Worm (Caenorhabditis elegans): Measurements from ENCODE around the gene pfd-4.

The pfd-4 gene

DNA sequence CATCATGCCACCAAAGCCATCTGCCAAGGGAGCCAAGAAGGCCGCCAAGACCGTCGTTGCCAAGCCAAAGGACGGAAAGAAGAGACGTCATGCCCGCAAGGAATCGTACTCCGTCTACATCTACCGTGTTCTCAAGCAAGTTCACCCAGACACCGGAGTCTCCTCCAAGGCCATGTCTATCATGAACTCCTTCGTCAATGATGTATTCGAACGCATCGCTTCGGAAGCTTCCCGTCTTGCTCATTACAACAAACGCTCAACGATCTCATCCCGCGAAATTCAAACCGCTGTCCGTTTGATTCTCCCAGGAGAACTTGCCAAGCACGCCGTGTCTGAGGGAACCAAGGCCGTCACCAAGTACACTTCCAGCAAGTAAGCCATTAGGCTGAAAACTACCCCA is 9.7 kb downstream of the pfd-4 start, which contains the start of gene his-48:
his-48 (plus strand) TSS at position 5 of the 400 bp plus-strand sequence.
- TF ChIP-seq lim-7 (GFP tag; IDR thresholded peaks at IDR 0.05) (peak; percentile 56; the same call in 1 of the 2 replicates), lin-38 (GFP tag; IDR thresholded peaks at IDR 0.05) (peak; percentile 39; the same call in 1 of the 2 replicates)

DNA sequence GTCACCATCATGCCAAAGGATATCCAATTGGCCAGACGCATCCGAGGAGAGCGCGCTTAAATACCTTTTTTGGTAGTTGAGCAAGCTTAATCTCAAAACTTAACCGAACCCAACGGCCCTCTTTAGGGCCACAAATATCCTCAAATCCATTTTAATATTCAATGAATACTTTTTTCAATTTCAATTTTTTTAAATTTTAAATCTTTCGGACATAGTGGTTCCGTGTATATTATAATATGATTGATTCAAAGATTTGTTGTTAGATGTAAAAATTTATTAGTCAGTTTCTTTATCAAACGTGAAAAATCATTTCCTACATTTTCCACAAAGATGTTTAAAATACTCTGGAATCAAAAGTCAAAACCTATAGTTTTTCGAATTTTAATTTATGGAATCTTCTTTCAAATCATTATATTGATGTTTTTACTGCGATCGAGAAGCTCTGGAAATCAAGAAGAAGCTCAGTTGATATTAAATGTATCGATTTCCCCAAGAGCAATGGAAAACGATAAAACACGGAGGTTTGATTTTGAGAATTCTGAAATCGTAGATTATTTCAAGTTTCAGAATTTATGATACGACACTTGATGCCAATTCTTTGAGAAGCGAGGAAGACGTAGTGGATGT is 12.0 kb downstream of the pfd-4 start, which contains the start of gene B0035.21:
B0035.21 (plus strand) TSS at position 322 of the 627 bp plus-strand sequence.
- no peak for TF ChIP-seq tag-97 (GFP tag; IDR thresholded peaks at IDR 0.05)
- TF ChIP-seq lin-38 (GFP tag; IDR thresholded peaks at IDR 0.05): peak; percentile 46
- 0 out of 2 replicates have a peak, but pooled peaks have one; percentile 17 for TF ChIP-seq T26A8.4 (GFP tag; IDR thresholded peaks at IDR 0.05)
- TF ChIP-seq tra-1 (GFP tag; IDR thresholded peaks at IDR 0.05): no peak
- TF ChIP-seq lim-7 (GFP tag; IDR thresholded peaks at IDR 0.05): no peak
- TF ChIP-seq daf-12 (tag; optimal IDR thresholded peaks at IDR 0.05): no peak
- TF ChIP-seq Y105C5A.15 (GFP tag; IDR thresholded peaks at IDR 0.05): 0 out of 2 replicates have a peak, but pooled peaks have one; percentile 34
- peak; percentile 4 for TF ChIP-seq dve-1 (tag; optimal IDR thresholded peaks at IDR 0.05; ENCODE audit: insufficient read depth)
- TF ChIP-seq R02D3.7 (tag; optimal IDR thresholded peaks at IDR 0.05): no peak
- TF ChIP-seq pha-4 (GFP tag; IDR thresholded peaks at IDR 0.05): 0 out of 2 replicates have a peak, but pooled peaks have one; percentile 32
- TF ChIP-seq pha-4 (tag; optimal IDR thresholded peaks at IDR 0.05): no peak
- 0 out of 2 replicates have a peak, but pooled peaks have one; percentile 17 for TF ChIP-seq zfp-3 (GFP tag; conservative IDR thresholded peaks at IDR 0.05)
- TF ChIP-seq dmd-9 (GFP tag; IDR thresholded peaks at IDR 0.05): no peak
- TF ChIP-seq hlh-30 (tag; optimal IDR thresholded peaks at IDR 0.05; ENCODE audit: insufficient read depth): no peak
- 0 out of 2 replicates have a peak, but pooled peaks have one; percentile 48 for TF ChIP-seq F26F4.8 (GFP tag; conservative IDR thresholded peaks at IDR 0.05)
- no peak for TF ChIP-seq ZK337.2 (GFP tag; IDR thresholded peaks at IDR 0.05)

DNA sequence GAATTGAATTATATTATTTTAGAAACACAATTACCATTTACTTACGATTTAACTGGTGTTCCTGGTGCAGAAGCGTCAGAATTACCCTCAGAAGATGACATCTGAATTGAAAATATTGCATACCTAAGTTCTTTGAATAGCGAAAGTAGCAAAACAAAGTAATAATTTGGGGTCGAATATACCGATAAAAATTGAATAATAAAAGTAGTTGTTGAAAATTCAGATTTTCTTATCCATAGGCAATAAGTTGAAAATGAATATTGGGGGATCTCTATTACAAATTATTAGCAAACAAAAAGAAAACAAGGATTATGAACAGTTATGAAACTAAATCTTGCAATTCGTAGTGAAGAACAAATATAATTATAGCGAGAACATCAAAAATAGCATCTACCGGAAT is 14.3 kb downstream of the pfd-4 start, which contains the start of gene leo-1:
leo-1 (minus strand) TSS at position 101 of the 400 bp plus-strand sequence.
- TF ChIP-seq aha-1 (tag) (no peak), unc-62 (GFP tag; optimal IDR thresholded peaks at IDR 0.05 in 1 of 2) (peak in 1 of 2 experiments; percentile 55), unc-62 (tag; optimal IDR thresholded peaks at IDR 0.05) (no peak)

DNA sequence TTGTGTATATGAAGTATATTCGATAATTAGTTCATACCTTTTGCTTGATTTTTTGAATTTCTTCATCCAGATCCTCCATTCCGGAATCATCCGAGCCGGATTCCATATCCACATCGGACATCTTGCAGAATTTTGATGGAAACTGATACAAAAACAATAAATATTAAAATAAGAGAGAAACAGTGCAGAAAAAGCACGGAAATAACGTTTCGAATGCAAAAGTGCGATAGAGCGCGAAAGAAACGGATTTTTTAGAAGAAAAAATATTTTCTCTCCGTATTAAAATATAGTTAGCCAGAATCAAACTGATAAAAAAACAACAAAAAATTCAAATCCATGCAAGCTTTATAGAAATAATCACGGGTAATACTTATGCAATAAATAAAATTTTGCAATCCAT is 17.7 kb downstream of the pfd-4 start, which contains the start of gene sart-3:
sart-3 (minus strand) TSS at position 219 of the 400 bp plus-strand sequence.
- TF ChIP-seq spr-3 (GFP tag; optimal IDR thresholded peaks at IDR 0.05) (no peak), nhr-77 (tag; optimal IDR thresholded peaks at IDR 0.05) (no peak), lin-38 (GFP tag; IDR thresholded peaks at IDR 0.05) (peak; percentile 57), ctbp-1 (GFP tag; IDR thresholded peaks at IDR 0.05) (no peak), daf-8 (GFP tag; IDR thresholded peaks at IDR 0.05) (no peak), rbr-2 (tag; optimal IDR thresholded peaks at IDR 0.05) (no peak), snpc-1.2 (GFP tag; IDR thresholded peaks at IDR 0.05) (no peak), daf-16 (GFP tag; optimal IDR thresholded peaks at IDR 0.05) (no peak), daf-16 (tag; optimal IDR thresholded peaks at IDR 0.05) (peak; percentile 1), php-3 (GFP tag; IDR thresholded peaks at IDR 0.05) (no peak), mes-2 (tag; optimal IDR thresholded peaks at IDR 0.05; ENCODE audit: poor library complexity, severe bottlenecking) (peak; percentile 33), Y48G9A.11 (GFP tag; IDR thresholded peaks at IDR 0.05) (no peak), mxl-3 (GFP tag; optimal IDR thresholded peaks at IDR 0.05) (no peak)

DNA sequence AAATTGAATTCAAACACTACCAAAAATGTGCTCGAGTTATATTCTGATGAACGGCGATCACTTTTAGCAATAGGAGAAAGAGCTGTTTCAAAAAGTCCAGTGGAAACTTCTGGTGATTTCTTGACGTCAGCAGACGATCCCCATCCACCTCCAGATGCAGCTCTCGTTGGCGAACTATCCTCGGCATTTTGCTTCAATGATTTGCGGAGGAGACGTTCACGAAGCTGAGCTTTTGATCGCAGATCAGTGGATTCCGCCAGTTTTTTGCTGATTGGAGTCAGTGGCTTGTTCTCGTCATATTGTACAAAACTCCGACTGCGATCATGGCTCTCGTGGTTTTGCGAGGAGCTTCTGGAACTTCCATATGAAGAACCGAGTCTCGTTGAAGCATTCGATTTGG is 21.2 kb downstream of the pfd-4 start:
- TF ChIP-seq aha-1 (tag) (peak; percentile 45), daf-8 (GFP tag; IDR thresholded peaks at IDR 0.05) (no peak), unc-62 (GFP tag; optimal IDR thresholded peaks at IDR 0.05 in 1 of 2) (peak in 1 of 2 experiments; percentile 94), unc-62 (tag; optimal IDR thresholded peaks at IDR 0.05) (no peak), dmd-9 (GFP tag; IDR thresholded peaks at IDR 0.05) (no peak), duxl-1 (tag; optimal IDR thresholded peaks at IDR 0.05; ENCODE audit: poor library complexity) (no peak), pqm-1 (tag; optimal IDR thresholded peaks at IDR 0.05) (no peak), dve-1 (tag; optimal IDR thresholded peaks at IDR 0.05; ENCODE audit: insufficient read depth) (no peak), nhr-10 (tag; optimal IDR thresholded peaks at IDR 0.05) (no peak), nhr-237 (tag; optimal IDR thresholded peaks at IDR 0.05) (no peak), Y5F2A.4 (GFP tag; optimal IDR thresholded peaks at IDR 0.05) (no peak), daf-12 (tag; optimal IDR thresholded peaks at IDR 0.05) (no peak)

Measured in whole organism, L4 larva.